Fruit fly (Drosophila melanogaster) whole organism, embryonic: ENCODE measurements around the gene CG13931.

Experiments
- Ada2b ChIP-seq: fragments of 200-800 bp; sonication (Bioruptor generic); IDR thresholded peaks from 2 replicates; pipeline ENCODE4 v1.3.6; 2022; ENCODE audit warnings: missing biosample characterization, missing genetic modification characterization
- CG10147 ChIP-seq: fragments of 200-800 bp; sonication (Bioruptor generic); optimal IDR thresholded peaks from 2 replicates; lab custom pipeline; 2019; ENCODE audit warnings: missing biosample characterization, mild to moderate bottlenecking, missing genetic modification characterization, moderate library complexity
- CG11093 ChIP-seq: fragments of 200-800 bp; sonication (Bioruptor generic); IDR thresholded peaks from 3 replicates; pipeline ENCODE4 v1.3.6; 2022; ENCODE audit warnings: missing biosample characterization, missing genetic modification characterization
- CG11504 ChIP-seq: fragments of 200-800 bp; sonication (Bioruptor generic); optimal IDR thresholded peaks from 3 replicates; lab custom pipeline; 2019; ENCODE audit warnings: missing biosample characterization, mild to moderate bottlenecking, missing genetic modification characterization, moderate library complexity
- CG14441 ChIP-seq: fragments of 200-800 bp; sonication (Bioruptor generic); IDR thresholded peaks from 2 replicates; pipeline ENCODE4 v1.3.6; 2022; ENCODE audit warnings: missing biosample characterization, missing genetic modification characterization
- CG15601 ChIP-seq: fragments of 200-800 bp; sonication (Bioruptor generic); optimal IDR thresholded peaks from 3 replicates; lab custom pipeline; 2019; ENCODE audit warnings: missing biosample characterization, mild to moderate bottlenecking, missing genetic modification characterization, moderate library complexity
- CG17361 ChIP-seq: fragments of 200-800 bp; sonication (Bioruptor generic); IDR thresholded peaks from 3 replicates; pipeline ENCODE4 v1.3.6; 2022; ENCODE audit warnings: missing biosample characterization, missing genetic modification characterization
- CG30403 ChIP-seq: fragments of 200-800 bp; sonication (Bioruptor generic); optimal IDR thresholded peaks from 3 replicates; lab custom pipeline; 2016; ENCODE audit warnings: missing biosample characterization, missing genetic modification characterization
- CG6654 ChIP-seq: fragments of 200-800 bp; sonication (Bioruptor generic); optimal IDR thresholded peaks from 2 replicates; lab custom pipeline; 2017; ENCODE audit warnings: missing biosample characterization, mild to moderate bottlenecking, missing genetic modification characterization
- CG6683 ChIP-seq: fragments of 200-800 bp; sonication (Bioruptor generic); optimal IDR thresholded peaks from 2 replicates; lab custom pipeline; 2017; ENCODE audit warnings: missing biosample characterization, mild to moderate bottlenecking, missing genetic modification characterization, missing genetic modification reagents
- CG6765 ChIP-seq: fragments of 200-800 bp; sonication (Bioruptor generic); optimal IDR thresholded peaks from 3 replicates; lab custom pipeline; 2017; ENCODE audit warnings: missing biosample characterization, mild to moderate bottlenecking, missing genetic modification characterization
- CG7357 ChIP-seq: fragments of 200-800 bp; sonication (Bioruptor generic); IDR thresholded peaks from 3 replicates; pipeline ENCODE4 v1.3.6; 2022; ENCODE audit warnings: missing biosample characterization, missing genetic modification characterization
- CG7839 ChIP-seq: fragments of 200-800 bp; sonication (Bioruptor generic); optimal IDR thresholded peaks from 3 replicates; lab custom pipeline; 2018; ENCODE audit warnings: missing biosample characterization, mild to moderate bottlenecking, missing genetic modification characterization, moderate library complexity
- CoRest ChIP-seq: fragments of 200-800 bp; sonication (Bioruptor generic); optimal IDR thresholded peaks from 3 replicates; lab custom pipeline; 2018; ENCODE audit warnings: missing biosample characterization, mild to moderate bottlenecking, missing genetic modification characterization, moderate library complexity
- Drgx ChIP-seq: fragments of 200-800 bp; sonication (Bioruptor generic); IDR thresholded peaks from 2 replicates; pipeline ENCODE4 v1.3.6; 2022; ENCODE audit warnings: missing biosample characterization, missing genetic modification characterization
- E2f1 ChIP-seq: fragments of 200-800 bp; sonication (Bioruptor generic); IDR thresholded peaks from 2 replicates; pipeline ENCODE4 v1.3.6; 2022; ENCODE audit warnings: missing biosample characterization, missing genetic modification characterization
- Hr51 ChIP-seq, 2 experiments: fragments of 200-800 bp; sonication (Bioruptor generic); optimal IDR thresholded peaks; 2 replicates in 1 of 2; 3 replicates in 1 of 2; lab custom pipeline; 2016 to 2018; ENCODE audit warnings: missing biosample characterization in 2 of 2, missing genetic modification characterization in 2 of 2, mild to moderate bottlenecking in 1 of 2, moderate library complexity in 1 of 2
- Kr ChIP-seq: fragments of 200-800 bp; sonication (Bioruptor generic); optimal IDR thresholded peaks from 2 replicates; lab custom pipeline; 2017; ENCODE audit warnings: missing biosample characterization, mild to moderate bottlenecking, missing genetic modification characterization
- Mrtf ChIP-seq: fragments of 200-800 bp; sonication (Bioruptor generic); IDR thresholded peaks from 3 replicates; pipeline ENCODE4 v1.3.6; 2022; ENCODE audit warnings: missing biosample characterization, missing genetic modification characterization
- Ptx1 ChIP-seq: fragments of 200-800 bp; sonication (Bioruptor generic); IDR thresholded peaks from 2 replicates; pipeline ENCODE4 v1.3.6; 2022; ENCODE audit warnings: missing biosample characterization, missing genetic modification characterization
- Sox102F ChIP-seq: fragments of 200-800 bp; sonication (Bioruptor generic); optimal IDR thresholded peaks from 2 replicates; lab custom pipeline; 2018; ENCODE audit warnings: missing biosample characterization, mild to moderate bottlenecking, missing genetic modification characterization, moderate library complexity
- Ssrp ChIP-seq: fragments of 200-800 bp; sonication (Bioruptor generic); optimal IDR thresholded peaks from 2 replicates; lab custom pipeline; 2018; ENCODE audit warnings: missing biosample characterization, mild to moderate bottlenecking, missing genetic modification characterization, moderate library complexity
- TFAM ChIP-seq: fragments of 200-800 bp; sonication (Bioruptor generic); optimal IDR thresholded peaks from 2 replicates; lab custom pipeline; 2017; ENCODE audit warnings: missing biosample characterization, missing genetic modification characterization, inconsistent platforms
- Xrp1 ChIP-seq: fragments of 200-800 bp; sonication (Bioruptor generic); IDR thresholded peaks from 2 replicates; pipeline ENCODE4 v1.3.6; 2022; ENCODE audit warnings: missing biosample characterization, missing genetic modification characterization
- YL-1 ChIP-seq: fragments of 200-800 bp; sonication (Bioruptor generic); optimal IDR thresholded peaks from 3 replicates; lab custom pipeline; 2017; ENCODE audit warnings: missing biosample characterization, mild to moderate bottlenecking, missing genetic modification characterization
- ac ChIP-seq: fragments of 200-800 bp; sonication (Bioruptor generic); optimal IDR thresholded peaks from 3 replicates; lab custom pipeline; 2017; ENCODE audit warnings: missing biosample characterization, mild to moderate bottlenecking, missing genetic modification characterization
- ase ChIP-seq: fragments of 200-800 bp; sonication (Bioruptor generic); IDR thresholded peaks from 3 replicates; pipeline ENCODE4 v1.3.6; 2022; ENCODE audit warnings: missing biosample characterization, missing genetic modification characterization
- bcd ChIP-seq: fragments of 200-800 bp; sonication (Bioruptor generic); optimal IDR thresholded peaks from 2 replicates; lab custom pipeline; 2017; ENCODE audit warnings: missing biosample characterization, mild to moderate bottlenecking, missing genetic modification characterization
- cg ChIP-seq: fragments of 200-800 bp; sonication (Bioruptor generic); optimal IDR thresholded peaks from 3 replicates; lab custom pipeline; 2019; ENCODE audit warnings: missing biosample characterization, mild to moderate bottlenecking, missing genetic modification characterization, moderate library complexity
- ci ChIP-seq: fragments of 200-800 bp; sonication (Bioruptor generic); IDR thresholded peaks from 3 replicates; pipeline ENCODE4 v1.3.6; 2022; ENCODE audit warnings: missing biosample characterization, missing genetic modification characterization
- da ChIP-seq: fragments of 200-800 bp; sonication (Bioruptor generic); optimal IDR thresholded peaks from 2 replicates; lab custom pipeline; 2016; ENCODE audit warnings: missing biosample characterization, missing genetic modification characterization
- dmrt99B ChIP-seq: fragments of 200-800 bp; sonication (Bioruptor generic); optimal IDR thresholded peaks from 2 replicates; lab custom pipeline; 2018; ENCODE audit warnings: missing biosample characterization, mild to moderate bottlenecking, missing genetic modification characterization, moderate library complexity
- dpn ChIP-seq, 2 experiments: fragments of 200-800 bp; sonication (Bioruptor generic); optimal IDR thresholded peaks; 3 replicates each; lab custom pipeline; 2016; ENCODE audit warnings: missing biosample characterization in 2 of 2, missing genetic modification characterization in 2 of 2
- esg ChIP-seq: fragments of 200-800 bp; sonication (Bioruptor generic); conservative IDR thresholded peaks from 2 replicates; pipeline ENCODE4 v1.3.6; 2022; ENCODE audit warnings: missing biosample characterization, missing genetic modification characterization
- fru ChIP-seq: fragments of >200 bp; optimal IDR thresholded peaks from 2 replicates; lab custom pipeline; 2017
- grau ChIP-seq: fragments of 200-800 bp; optimal IDR thresholded peaks from 3 replicates; lab custom pipeline; 2019; ENCODE audit warnings: missing biosample characterization, mild to moderate bottlenecking, missing genetic modification characterization, moderate library complexity
- ham ChIP-seq: fragments of 200-800 bp; sonication (Bioruptor generic); IDR thresholded peaks from 2 replicates; pipeline ENCODE4 v1.3.6; 2022; ENCODE audit warnings: missing biosample characterization, missing genetic modification characterization
- hb ChIP-seq: fragments of 200-800 bp; sonication (Bioruptor generic); IDR thresholded peaks from 3 replicates; pipeline ENCODE4 v1.3.6; 2022; ENCODE audit warnings: missing biosample characterization, missing genetic modification characterization; ENCODE audit not compliant: partially characterized antibody
- ind ChIP-seq: fragments of 200-800 bp; sonication (Bioruptor generic); optimal IDR thresholded peaks from 3 replicates; lab custom pipeline; 2016; ENCODE audit warnings: missing biosample characterization, missing genetic modification characterization
- lmd ChIP-seq: fragments of 200-800 bp; sonication (Bioruptor generic); IDR thresholded peaks from 2 replicates; pipeline ENCODE4 v1.3.6; 2022; ENCODE audit warnings: missing biosample characterization, missing genetic modification characterization
- nmo ChIP-seq: fragments of 200-800 bp; sonication (Bioruptor generic); optimal IDR thresholded peaks from 2 replicates; lab custom pipeline; 2018; ENCODE audit warnings: missing biosample characterization, mild to moderate bottlenecking, missing genetic modification characterization, moderate library complexity
- pan ChIP-seq, 4 experiments: fragments of >200 bp in 3 of 4; fragments of 200-800 bp in 1 of 4; sonication (Bioruptor generic) in 1 of 4; optimal IDR thresholded peaks in 3 of 4; IDR thresholded peaks in 1 of 4; 2 replicates each; pipeline versions ENCODE4 v1.3.6 to Lab custom; 2017 to 2022; ENCODE audit warnings: missing biosample characterization in 2 of 4, missing genetic modification characterization in 2 of 4, mixed read lengths in 1 of 4
- prd ChIP-seq, 3 experiments: fragments of >200 bp in 2 of 3; fragments of 200-800 bp in 1 of 3; sonication (Bioruptor generic) in 1 of 3; optimal IDR thresholded peaks in 2 of 3; IDR thresholded peaks in 1 of 3; 2 replicates in 2 of 3; 3 replicates in 1 of 3; pipeline versions ENCODE4 v1.3.6 to Lab custom; 2017 to 2022; ENCODE audit warnings: missing biosample characterization in 1 of 3, missing genetic modification characterization in 1 of 3
- rib ChIP-seq: fragments of 200-800 bp; sonication (Bioruptor generic); IDR thresholded peaks from 2 replicates; pipeline ENCODE4 v1.3.6; 2022; ENCODE audit warnings: missing biosample characterization, missing genetic modification characterization
- row ChIP-seq: fragments of 200-800 bp; sonication (Bioruptor generic); IDR thresholded peaks from 3 replicates; pipeline ENCODE4 v1.3.6; 2022; ENCODE audit warnings: missing biosample characterization, missing genetic modification characterization
- sens-2 ChIP-seq: fragments of 200-800 bp; sonication (Bioruptor generic); IDR thresholded peaks from 2 replicates; pipeline ENCODE4 v1.3.6; 2022; ENCODE audit warnings: missing biosample characterization, missing genetic modification characterization
- slbo ChIP-seq: fragments of 200-800 bp; sonication (Bioruptor generic); IDR thresholded peaks from 2 replicates; pipeline ENCODE4 v1.3.6; 2022; ENCODE audit warnings: missing biosample characterization, missing genetic modification characterization
- tgo ChIP-seq: fragments of 200-800 bp; sonication (Bioruptor generic); IDR thresholded peaks from 3 replicates; pipeline ENCODE4 v1.3.6; 2022; ENCODE audit warnings: missing biosample characterization, missing genetic modification characterization
- ttk ChIP-seq: fragments of 200-800 bp; sonication (Bioruptor generic); IDR thresholded peaks from 2 replicates; pipeline ENCODE4 v2.1.2; 2022; ENCODE audit warnings: missing biosample characterization, missing genetic modification characterization

The CG13931 gene

dm6 chr3L:1741107-1741506 lies 38.9 kb upstream of the CG13931 start (continued):
- TF ChIP-seq slbo (GFP tag; lab: Robert Waterston, UW) (0 out of 2 replicates have a peak, but pooled peaks have one; percentile 7), esg (0 out of 2 replicates have a peak, but pooled peaks have one; percentile 13), dmrt99B (tag; lab: Kevin White, UChicago) (peak; percentile 53), cg (no peak), nmo (peak; percentile 18), Ptx1 (GFP tag; lab: Robert Waterston, UW) (peak; percentile 34; the same call in 1 of the 2 replicates), row (no peak; the same call in 1 of the 3 replicates), Drgx (no peak), YL-1 (GFP tag; lab: Kevin White, UChicago) (no peak), ind (peak; percentile 23), CG11504 (peak; percentile 56), ci (no peak), CG15601 (tag; lab: Kevin White, UChicago) (no peak), CG10147 (GFP tag; lab: Kevin White, UChicago) (no peak), TFAM (GFP tag; lab: Kevin White, UChicago) (no peak), Ssrp (tag; lab: Kevin White, UChicago) (peak; percentile 7), tgo (GFP tag; lab: Robert Waterston, UW) (no peak; the same call in 2 of the 3 replicates), Mrtf (0 out of 3 replicates have a peak, but pooled peaks have one; percentile 15), Kr (GFP tag; lab: Kevin White, UChicago) (no peak), dpn (GFP tag; optimal IDR thresholded peaks at IDR 0.05; lab: Kevin White, UChicago) (peak in 1 of 2 experiments; percentile 20), pan (optimal IDR thresholded peaks at IDR 0.05; lab: Kevin White, UChicago) (no peak), pan (GFP tag; optimal IDR thresholded peaks at IDR 0.05 in 1 of 2, IDR thresholded peaks at IDR 0.05 in 1 of 2) (peak in 1 of 2 experiments; percentile 45), fru (lab: Kevin White, UChicago) (no peak), CoRest (tag; lab: Kevin White, UChicago) (peak; percentile 35), E2f1 (GFP tag; lab: Robert Waterston, UW) (no peak), sens-2 (GFP tag; lab: Robert Waterston, UW) (no peak), CG7839 (tag; lab: Kevin White, UChicago) (peak; percentile 13), CG7357 (GFP tag; lab: Robert Waterston, UW) (0 out of 3 replicates have a peak, but pooled peaks have one; percentile 7), ac (GFP tag; lab: Kevin White, UChicago) (no peak), CG30403 (GFP tag; lab: Kevin White, UChicago) (peak; percentile 45), ase (GFP tag; lab: Robert Waterston, UW) (0 out of 3 replicates have a peak, but pooled peaks have one; percentile 30), CG17361 (GFP tag; lab: Robert Waterston, UW) (peak; percentile 33; the same call in 1 of the 3 replicates), Sox102F (peak; percentile 36), grau (tag; lab: Kevin White, UChicago) (peak; percentile 9), CG14441 (peak; percentile 14; the same call in 1 of the 2 replicates), CG11093 (GFP tag; lab: Robert Waterston, UW) (no peak), CG6654 (no peak), hb (0 out of 3 replicates have a peak, but pooled peaks have one; percentile 50), ham (GFP tag; lab: Robert Waterston, UW) (no peak), ttk (GFP tag; lab: Robert Waterston, UW) (0 out of 2 replicates have a peak, but pooled peaks have one; percentile 11), Xrp1 (GFP tag; lab: Robert Waterston, UW) (0 out of 2 replicates have a peak, but pooled peaks have one; percentile 10), Ada2b (GFP tag; lab: Robert Waterston, UW) (0 out of 2 replicates have a peak, but pooled peaks have one; percentile 6), da (GFP tag; lab: Kevin White, UChicago) (no peak), CG6765 (no peak), bcd (GFP tag; lab: Kevin White, UChicago) (no peak), prd (optimal IDR thresholded peaks at IDR 0.05; lab: Kevin White, UChicago) (no peak), prd (GFP tag; IDR thresholded peaks at IDR 0.05; lab: Robert Waterston, UW) (no peak), rib (GFP tag; lab: Robert Waterston, UW) (no peak), Hr51 (GFP tag; optimal IDR thresholded peaks at IDR 0.05; lab: Kevin White, UChicago) (peak in 1 of 2 experiments; percentile 64), lmd (peak; percentile 18; the same call in 1 of the 2 replicates), CG6683 (GFP tag; lab: Kevin White, UChicago) (no peak)
